Fruit fly (Drosophila melanogaster): ENCODE results near the gene CG10301.

- no peak for TF ChIP-seq CG31627 (GFP tag; optimal IDR thresholded peaks at IDR 0.05)
- no peak for TF ChIP-seq Hr38 (GFP tag; optimal IDR thresholded peaks at IDR 0.05)
- TF ChIP-seq Blimp-1 (GFP tag; optimal IDR thresholded peaks at IDR 0.05) = no peak
- no peak for TF ChIP-seq CG8632 (GFP tag; optimal IDR thresholded peaks at IDR 0.05)
- TF ChIP-seq Eip75B (GFP tag; optimal IDR thresholded peaks at IDR 0.05) = peak; percentile 7
- TF ChIP-seq CG1621 (tag; optimal IDR thresholded peaks at IDR 0.05) = no peak
Observed at dm6 chr3R:23675646-23676045, 34.3 kb upstream of the CG10301 start.

All from whole organism, prepupa.